Worm (Caenorhabditis elegans) whole organism, young adult: ENCODE data around the gene msp-77.

Experiments used
- B0019.2 ChIP-seq: fragments of 200-800 bp; sonication (Bioruptor generic); conservative IDR thresholded peaks from 2 replicates; pipeline ENCODE4 v1.3.6; 2022; ENCODE audit warnings: missing genetic modification reagents, missing genetic modification characterization, missing compliant biosample characterization
- C06A6.2 ChIP-seq: fragments of 200-800 bp; sonication (Bioruptor generic); conservative IDR thresholded peaks from 2 replicates; pipeline ENCODE4 v1.3.6; 2022; ENCODE audit warnings: missing genetic modification characterization, missing compliant biosample characterization
- C17E4.6 ChIP-seq: fragments of 200-800 bp; sonication (Bioruptor generic); IDR thresholded peaks from 2 replicates; pipeline ENCODE4 v1.3.6; 2022; ENCODE audit warnings: missing genetic modification reagents, missing genetic modification characterization, missing compliant biosample characterization
- F22D6.2 ChIP-seq: sonication (generic microtip); optimal IDR thresholded peaks from 2 replicates; lab custom pipeline; 2016; ENCODE audit warnings: mild to moderate bottlenecking, missing genetic modification characterization, missing compliant biosample characterization
- F23B12.7 ChIP-seq: sonication (generic microtip); optimal IDR thresholded peaks from 2 replicates; lab custom pipeline; 2017; ENCODE audit warnings: missing genetic modification characterization, mild to moderate bottlenecking, missing compliant biosample characterization, antibody characterized with exemption, moderate library complexity; ENCODE audit not compliant: insufficient read depth
- F33H1.4 ChIP-seq: fragments of 200-800 bp; sonication (Bioruptor generic); IDR thresholded peaks from 2 replicates; pipeline ENCODE4 v1.3.6; 2022; ENCODE audit warnings: missing genetic modification reagents, missing genetic modification characterization, missing compliant biosample characterization
- K11D2.4 ChIP-seq: fragments of 200-800 bp; sonication (Bioruptor generic); IDR thresholded peaks from 2 replicates; pipeline ENCODE4 v1.3.6; 2022; ENCODE audit warnings: missing genetic modification reagents, missing genetic modification characterization, missing compliant biosample characterization
- K12H6.12 ChIP-seq: fragments of 200-800 bp; sonication (Bioruptor generic); optimal IDR thresholded peaks from 2 replicates; lab custom pipeline; 2018; ENCODE audit warnings: mild to moderate bottlenecking, missing genetic modification characterization, missing compliant biosample characterization
- Y53G8AR.9 ChIP-seq: fragments of 200-800 bp; sonication (Bioruptor generic); conservative IDR thresholded peaks from 2 replicates; pipeline ENCODE4 v1.3.6; 2022; ENCODE audit warnings: missing genetic modification reagents, missing genetic modification characterization, missing compliant biosample characterization
- Y95B8A.8 ChIP-seq: fragments of 200-800 bp; sonication (Bioruptor generic); IDR thresholded peaks from 2 replicates; pipeline ENCODE4 v1.3.6; 2022; ENCODE audit warnings: missing genetic modification reagents, missing genetic modification characterization, missing compliant biosample characterization
- ama-1 ChIP-seq, 3 experiments: fragments of 150-350 bp in 1 of 3; sonication (generic microtip) in 2 of 3; optimal IDR thresholded peaks; 2 replicates each; lab custom pipeline; 2014 to 2018; ENCODE audit warnings: missing biosample characterization in 2 of 3, missing genetic modification characterization in 2 of 3, missing genetic modification reagents in 2 of 3
- aptf-3 ChIP-seq: fragments of 200-800 bp; sonication (Bioruptor generic); IDR thresholded peaks from 2 replicates; pipeline ENCODE4 v1.3.6; 2022; ENCODE audit warnings: missing genetic modification characterization, missing compliant biosample characterization
- atf-7 ChIP-seq: sonication (generic microtip); optimal IDR thresholded peaks from 2 replicates; lab custom pipeline; 2017; ENCODE audit warnings: mild to moderate bottlenecking, missing genetic modification characterization, missing compliant biosample characterization
- bed-2 ChIP-seq: fragments of 200-800 bp; sonication (Bioruptor generic); IDR thresholded peaks from 2 replicates; pipeline ENCODE4 v1.3.6; 2022; ENCODE audit warnings: missing genetic modification reagents, missing genetic modification characterization, missing compliant biosample characterization
- ceh-27 ChIP-seq: fragments of 200-800 bp; sonication (Bioruptor generic); optimal IDR thresholded peaks from 2 replicates; lab custom pipeline; 2018; ENCODE audit warnings: mild to moderate bottlenecking, missing genetic modification characterization, moderate library complexity, missing compliant biosample characterization
- ceh-91 ChIP-seq: fragments of 200-800 bp; sonication (Bioruptor generic); IDR thresholded peaks from 2 replicates; pipeline ENCODE4 v1.3.6; 2022; ENCODE audit warnings: missing genetic modification reagents, missing genetic modification characterization, missing compliant biosample characterization
- chd-7 ChIP-seq: sonication (generic microtip); optimal IDR thresholded peaks from 2 replicates; lab custom pipeline; 2016; ENCODE audit warnings: mild to moderate bottlenecking, missing genetic modification characterization, moderate library complexity, missing compliant biosample characterization
- dpl-1 ChIP-seq: fragments of 150-350 bp; optimal IDR thresholded peaks from 2 replicates; lab custom pipeline; 2014; ENCODE audit warnings: missing biosample characterization, missing genetic modification reagents, missing genetic modification characterization
- efl-1 ChIP-seq: fragments of 150-350 bp; optimal IDR thresholded peaks from 2 replicates; lab custom pipeline; 2014; ENCODE audit warnings: missing biosample characterization, missing genetic modification reagents, missing genetic modification characterization
- egl-18 ChIP-seq: fragments of 200-800 bp; sonication (Bioruptor generic); IDR thresholded peaks from 2 replicates; pipeline ENCODE4 v1.3.6; 2022; ENCODE audit warnings: missing genetic modification reagents, missing genetic modification characterization, missing compliant biosample characterization
- fkh-3 ChIP-seq: sonication (generic microtip); optimal IDR thresholded peaks from 2 replicates; lab custom pipeline; 2016; ENCODE audit warnings: mild to moderate bottlenecking, missing genetic modification characterization, missing compliant biosample characterization
- gei-17 ChIP-seq: fragments of 200-800 bp; sonication (Bioruptor generic); optimal IDR thresholded peaks from 2 replicates; lab custom pipeline; 2018; ENCODE audit warnings: mild to moderate bottlenecking, missing genetic modification characterization, missing compliant biosample characterization
- him-1 ChIP-seq: sonication (generic microtip); optimal IDR thresholded peaks from 2 replicates; lab custom pipeline; 2016; ENCODE audit warnings: missing genotype, missing genetic modification reagents, missing genetic modification characterization, missing compliant biosample characterization
- hlh-26 ChIP-seq: fragments of 200-800 bp; sonication (Bioruptor generic); conservative IDR thresholded peaks from 2 replicates; pipeline ENCODE4 v1.3.6; 2022; ENCODE audit warnings: missing genetic modification reagents, missing genetic modification characterization, missing compliant biosample characterization
- let-607 ChIP-seq, 2 experiments: fragments of 200-800 bp in 1 of 2; sonication (Bioruptor generic) in 1 of 2; sonication (generic microtip) in 1 of 2; optimal IDR thresholded peaks; 2 replicates each; lab custom pipeline; 2016 to 2018; ENCODE audit warnings: mild to moderate bottlenecking in 2 of 2, missing compliant biosample characterization in 2 of 2, missing genetic modification characterization in 2 of 2, moderate library complexity in 2 of 2, missing genotype in 1 of 2
- lin-26 ChIP-seq: fragments of 200-800 bp; sonication (Bioruptor generic); IDR thresholded peaks from 2 replicates; pipeline ENCODE4 v1.3.6; 2022; ENCODE audit warnings: missing genetic modification reagents, missing genetic modification characterization, missing compliant biosample characterization
- mel-28 ChIP-seq: sonication (generic microtip); optimal IDR thresholded peaks from 2 replicates; lab custom pipeline; 2016; ENCODE audit warnings: borderline replicate concordance, mild to moderate bottlenecking, missing genetic modification characterization, missing compliant biosample characterization
- nhr-90 ChIP-seq: sonication (generic microtip); optimal IDR thresholded peaks from 2 replicates; lab custom pipeline; 2016; ENCODE audit warnings: missing genotype, mild to moderate bottlenecking, missing genetic modification characterization, missing compliant biosample characterization
- pha-4 ChIP-seq: fragments of 150-350 bp; sonication (generic microtip); optimal IDR thresholded peaks from 2 replicates; lab custom pipeline; 2014; ENCODE audit warnings: missing biosample characterization, missing genetic modification reagents, missing genetic modification characterization
- rpc-1 ChIP-seq, 2 experiments: fragments of 150-350 bp in 1 of 2; sonication (generic microtip) in 1 of 2; optimal IDR thresholded peaks; 2 replicates each; lab custom pipeline; 2014 to 2018; ENCODE audit warnings: missing biosample characterization in 1 of 2, missing genetic modification characterization in 1 of 2, missing genetic modification reagents in 1 of 2, missing genotype in 1 of 2
- sea-2 ChIP-seq: fragments of 200-800 bp; sonication (Bioruptor generic); IDR thresholded peaks from 2 replicates; pipeline ENCODE4 v1.3.6; 2022; ENCODE audit warnings: missing genetic modification characterization, missing compliant biosample characterization
- snpc-4 ChIP-seq, 5 experiments: fragments of 150-350 bp in 1 of 5; sonication (generic microtip) in 4 of 5; optimal IDR thresholded peaks; 2 replicates each; lab custom pipeline; 2014 to 2018; ENCODE audit warnings: missing genetic modification characterization in 5 of 5, missing biosample characterization in 3 of 5, antibody characterized with exemption in 2 of 5, mild to moderate bottlenecking in 2 of 5, missing compliant biosample characterization in 2 of 5, missing genotype in 2 of 5, moderate library complexity in 2 of 5, missing genetic modification reagents in 1 of 5
- tbp1 ChIP-seq: fragments of 200-800 bp; sonication (Bioruptor generic); optimal IDR thresholded peaks from 2 replicates; lab custom pipeline; 2018; ENCODE audit warnings: mild to moderate bottlenecking, missing genetic modification characterization, missing compliant biosample characterization
- xnd-1 ChIP-seq: sonication (generic microtip); optimal IDR thresholded peaks from 2 replicates; lab custom pipeline; 2016; ENCODE audit warnings: missing genotype, missing genetic modification reagents, missing genetic modification characterization, missing compliant biosample characterization
- zim-3 ChIP-seq: sonication (generic microtip); optimal IDR thresholded peaks from 2 replicates; lab custom pipeline; 2017; ENCODE audit warnings: mild to moderate bottlenecking, missing genetic modification characterization, moderate library complexity, missing compliant biosample characterization
- ztf-26 ChIP-seq: sonication (generic microtip); optimal IDR thresholded peaks from 2 replicates; lab custom pipeline; 2017; ENCODE audit warnings: missing genetic modification characterization, missing compliant biosample characterization
- ztf-3 ChIP-seq: fragments of 200-800 bp; sonication (Bioruptor generic); optimal IDR thresholded peaks from 2 replicates; lab custom pipeline; 2018; ENCODE audit warnings: mild to moderate bottlenecking, missing genetic modification characterization, missing compliant biosample characterization
- ztf-6 ChIP-seq: fragments of 200-800 bp; sonication (Bioruptor generic); IDR thresholded peaks from 2 replicates; pipeline ENCODE4 v1.3.6; 2022; ENCODE audit warnings: missing genetic modification reagents, missing genetic modification characterization, missing compliant biosample characterization

The msp-77 gene

ce11 chrIV:9867915-9868314, 26.5 kb upstream of the msp-77 start (continued):
- TF ChIP-seq dpl-1 (GFP tag; lab: Kevin White, UChicago), result no peak
- peak; percentile 26 for TF ChIP-seq chd-7
- TF ChIP-seq zim-3 (tag; lab: Kevin White, UChicago), result no peak
- peak; percentile 70 for TF ChIP-seq F22D6.2 (tag; lab: Kevin White, UChicago)
- TF ChIP-seq F33H1.4, result no peak
- TF ChIP-seq xnd-1 (tag; lab: Kevin White, UChicago), result no peak
- peak; percentile 75; the same call in 1 of the 2 replicates for TF ChIP-seq K11D2.4 (GFP tag; lab: Robert Waterston, UW)
- no peak for TF ChIP-seq egl-18 (GFP tag; lab: Robert Waterston, UW)
- TF ChIP-seq aptf-3 (GFP tag; lab: Robert Waterston, UW), result no peak
- 0 out of 2 replicates have a peak, but pooled peaks have one; percentile 19 for TF ChIP-seq C06A6.2 (GFP tag; lab: Robert Waterston, UW)
- no peak for TF ChIP-seq efl-1 (GFP tag; lab: Kevin White, UChicago)
- no peak for TF ChIP-seq B0019.2 (GFP tag; lab: Robert Waterston, UW)
- no peak for TF ChIP-seq Y95B8A.8 (GFP tag; lab: Robert Waterston, UW)
- peak; percentile 6 for TF ChIP-seq ceh-27 (GFP tag; lab: Kevin White, UChicago)
- TF ChIP-seq ztf-26, result peak; percentile 84
- TF ChIP-seq K12H6.12 (tag; lab: Kevin White, UChicago), result no peak
- no peak for TF ChIP-seq bed-2 (GFP tag; lab: Robert Waterston, UW)
- TF ChIP-seq ztf-6 (GFP tag; lab: Robert Waterston, UW), result no peak
- no peak for TF ChIP-seq snpc-4 (GFP tag; optimal IDR thresholded peaks at IDR 0.05; lab: Kevin White, UChicago)
- no peak for TF ChIP-seq snpc-4 (tag; optimal IDR thresholded peaks at IDR 0.05; lab: Kevin White, UChicago)
- no peak for TF ChIP-seq Y53G8AR.9
- no peak for TF ChIP-seq rpc-1 (optimal IDR thresholded peaks at IDR 0.05; lab: Kevin White, UChicago)
- TF ChIP-seq rpc-1 (tag; optimal IDR thresholded peaks at IDR 0.05; lab: Kevin White, UChicago), result no peak
- no peak for TF ChIP-seq mel-28 (tag; lab: Kevin White, UChicago)
- no peak for TF ChIP-seq atf-7 (tag; lab: Kevin White, UChicago)
- peak; percentile 48; the same call in 1 of the 2 replicates for TF ChIP-seq lin-26 (GFP tag; lab: Robert Waterston, UW)
- no peak for TF ChIP-seq nhr-90 (tag; lab: Kevin White, UChicago)
- no peak for TF ChIP-seq sea-2 (GFP tag; lab: Robert Waterston, UW)
- peak in 1 of 2 experiments; percentile 8 for TF ChIP-seq let-607 (tag; optimal IDR thresholded peaks at IDR 0.05; lab: Kevin White, UChicago)
- peak; percentile 3 for TF ChIP-seq tbp1
- no peak for TF ChIP-seq pha-4 (tag; lab: Kevin White, UChicago)
- TF ChIP-seq F23B12.7 (tag; lab: Kevin White, UChicago), result no peak
- TF ChIP-seq ama-1 (optimal IDR thresholded peaks at IDR 0.05; lab: Kevin White, UChicago), result no peak
- TF ChIP-seq ama-1 (GFP tag; optimal IDR thresholded peaks at IDR 0.05; lab: Kevin White, UChicago), result no peak
- TF ChIP-seq hlh-26, result no peak
- TF ChIP-seq ztf-3 (GFP tag; lab: Kevin White, UChicago), result no peak
- TF ChIP-seq, all 124 proteins: peak for 15

- TF ChIP-seq atf-7 (tag; lab: Kevin White, UChicago), result no peak
- TF ChIP-seq pha-4 (tag; lab: Kevin White, UChicago), result peak; percentile 38
These were observed 25.1 kb upstream of the msp-77 start for ce11 chrIV:9869344-9869743.

ce11 chrIV:9872210-9872609, 22.2 kb upstream of the msp-77 start:
- TF ChIP-seq C17E4.6 (GFP tag; lab: Robert Waterston, UW), result no peak
- no peak for TF ChIP-seq ceh-91 (GFP tag; lab: Robert Waterston, UW)
- no peak for TF ChIP-seq fkh-3 (tag; lab: Kevin White, UChicago)
- no peak for TF ChIP-seq gei-17 (GFP tag; lab: Kevin White, UChicago)
- no peak for TF ChIP-seq egl-18 (GFP tag; lab: Robert Waterston, UW)
- TF ChIP-seq him-1 (tag; lab: Kevin White, UChicago), result no peak
